Worm (Caenorhabditis elegans): Measurements from ENCODE around the gene ugt-16.

- TF ChIP-seq W03F9.2 (tag; optimal IDR thresholded peaks at IDR 0.05) (no peak), him-1 (tag; optimal IDR thresholded peaks at IDR 0.05) (no peak), dao-5 (tag; optimal IDR thresholded peaks at IDR 0.05) (no peak)
Observed at ce11 chrV:12786340-12786739, 38.5 kb upstream of the ugt-16 start.
